Worm (Caenorhabditis elegans) whole organism, L2 larva: Measurements from ENCODE around the gene cyp-13A1.

Experiments used
- C34F6.9 ChIP-seq: fragments of 150-350 bp; optimal IDR thresholded peaks from 2 replicates; lab custom pipeline; 2014; ENCODE audit warnings: missing biosample characterization, missing genetic modification characterization
- F13H6.1 ChIP-seq: sonication (generic microtip); optimal IDR thresholded peaks from 2 replicates; lab custom pipeline; 2016; ENCODE audit warnings: missing genetic modification characterization, missing compliant biosample characterization
- R02D3.7 ChIP-seq: fragments of 150-350 bp; optimal IDR thresholded peaks from 2 replicates; lab custom pipeline; 2014; ENCODE audit warnings: missing biosample characterization, missing genetic modification characterization
- Y55F3AM.14 ChIP-seq: fragments of 200-800 bp; sonication (Bioruptor generic); optimal IDR thresholded peaks from 2 replicates; lab custom pipeline; 2018; ENCODE audit warnings: mild to moderate bottlenecking, missing genetic modification characterization, missing compliant biosample characterization
- ZK546.5 ChIP-seq: sonication (generic microtip); optimal IDR thresholded peaks from 2 replicates; lab custom pipeline; 2017; ENCODE audit warnings: missing biosample characterization, missing genetic modification characterization
- alr-1 ChIP-seq: fragments of 150-350 bp; optimal IDR thresholded peaks from 2 replicates; lab custom pipeline; 2014; ENCODE audit warnings: missing biosample characterization, missing genetic modification characterization
- aly-2 ChIP-seq: fragments of 150-350 bp; optimal IDR thresholded peaks from 2 replicates; lab custom pipeline; 2014; ENCODE audit warnings: missing biosample characterization, missing genetic modification characterization
- ama-1 ChIP-seq: fragments of 150-350 bp; optimal IDR thresholded peaks from 2 replicates; lab custom pipeline; 2018; ENCODE audit warnings: inconsistent platforms
- blmp-1 ChIP-seq: sonication (generic microtip); optimal IDR thresholded peaks from 2 replicates; lab custom pipeline; 2017; ENCODE audit warnings: missing genetic modification characterization, mild to moderate bottlenecking, missing compliant biosample characterization, antibody characterized with exemption, moderate library complexity; ENCODE audit not compliant: insufficient read depth
- ceh-16 ChIP-seq: fragments of 150-350 bp; optimal IDR thresholded peaks from 2 replicates; lab custom pipeline; 2014; ENCODE audit warnings: missing biosample characterization, missing genetic modification characterization
- ceh-82 ChIP-seq: fragments of 150-350 bp; optimal IDR thresholded peaks from 2 replicates; lab custom pipeline; 2014; ENCODE audit warnings: missing biosample characterization, missing genetic modification characterization
- crh-2 ChIP-seq: sonication (generic microtip); optimal IDR thresholded peaks from 2 replicates; lab custom pipeline; 2017; ENCODE audit warnings: missing biosample characterization, missing genetic modification characterization
- dmd-4 ChIP-seq: sonication (generic microtip); optimal IDR thresholded peaks from 2 replicates; lab custom pipeline; 2017; ENCODE audit warnings: missing biosample characterization, missing genetic modification characterization
- egl-27 ChIP-seq: sonication (generic microtip); optimal IDR thresholded peaks from 3 replicates; lab custom pipeline; 2017; ENCODE audit warnings: missing biosample characterization, missing genetic modification reagents, missing genetic modification characterization
- elt-1 ChIP-seq: fragments of 150-350 bp; optimal IDR thresholded peaks from 2 replicates; lab custom pipeline; 2014; ENCODE audit warnings: missing biosample characterization, missing genetic modification characterization
- elt-3 ChIP-seq: sonication (generic microtip); optimal IDR thresholded peaks from 2 replicates; lab custom pipeline; 2017; ENCODE audit warnings: missing biosample characterization, missing genetic modification characterization
- fos-1 ChIP-seq: fragments of 150-350 bp; optimal IDR thresholded peaks from 2 replicates; lab custom pipeline; 2014; ENCODE audit warnings: missing biosample characterization, missing genetic modification characterization
- gmeb-1 ChIP-seq: fragments of 150-350 bp; optimal IDR thresholded peaks from 2 replicates; lab custom pipeline; 2014; ENCODE audit warnings: missing biosample characterization, missing genetic modification characterization
- lin-11 ChIP-seq: fragments of 150-350 bp; sonication (generic microtip); optimal IDR thresholded peaks from 2 replicates; lab custom pipeline; 2014; ENCODE audit warnings: missing biosample characterization, missing genetic modification characterization, inconsistent platforms, mixed read lengths
- lin-13 ChIP-seq: fragments of 150-350 bp; optimal IDR thresholded peaks from 2 replicates; lab custom pipeline; 2014; ENCODE audit warnings: missing biosample characterization, missing genetic modification reagents, missing genetic modification characterization
- lin-39 ChIP-seq: fragments of 150-350 bp; optimal IDR thresholded peaks from 2 replicates; lab custom pipeline; 2014; ENCODE audit warnings: missing biosample characterization, missing genetic modification reagents, missing genetic modification characterization
- lsy-2 ChIP-seq, 2 experiments: fragments of 150-350 bp in 1 of 2; sonication (generic microtip) in 1 of 2; optimal IDR thresholded peaks; 2 replicates each; lab custom pipeline; 2014 to 2017; ENCODE audit warnings: missing biosample characterization in 2 of 2, missing genetic modification characterization in 2 of 2
- mab-5 ChIP-seq: fragments of 150-350 bp; optimal IDR thresholded peaks from 2 replicates; lab custom pipeline; 2014; ENCODE audit warnings: missing biosample characterization, missing genetic modification characterization
- mbf-1 ChIP-seq: sonication (generic microtip); optimal IDR thresholded peaks from 2 replicates; lab custom pipeline; 2017; ENCODE audit warnings: missing biosample characterization, missing genetic modification characterization
- mdl-1 ChIP-seq, 2 experiments: fragments of 150-350 bp in 1 of 2; sonication (generic microtip) in 1 of 2; optimal IDR thresholded peaks; 2 replicates each; lab custom pipeline; 2017; ENCODE audit warnings: missing biosample characterization in 2 of 2, missing genetic modification characterization in 2 of 2
- nhr-10 ChIP-seq: sonication (generic microtip); optimal IDR thresholded peaks from 2 replicates; lab custom pipeline; 2017; ENCODE audit warnings: missing biosample characterization, missing genetic modification characterization
- nhr-11 ChIP-seq: fragments of 150-350 bp; optimal IDR thresholded peaks from 2 replicates; lab custom pipeline; 2014; ENCODE audit warnings: missing biosample characterization, missing genetic modification characterization
- nhr-12 ChIP-seq: fragments of 150-350 bp; optimal IDR thresholded peaks from 2 replicates; lab custom pipeline; 2014; ENCODE audit warnings: missing biosample characterization, missing genetic modification characterization
- nhr-129 ChIP-seq: fragments of 150-350 bp; optimal IDR thresholded peaks from 2 replicates; lab custom pipeline; 2014; ENCODE audit warnings: missing biosample characterization, missing genetic modification characterization
- nhr-21 ChIP-seq: fragments of 150-350 bp; optimal IDR thresholded peaks from 2 replicates; lab custom pipeline; 2014; ENCODE audit warnings: missing biosample characterization, missing genetic modification characterization
- nhr-23 ChIP-seq: fragments of 150-350 bp; optimal IDR thresholded peaks from 2 replicates; lab custom pipeline; 2014; ENCODE audit warnings: missing biosample characterization, missing genetic modification reagents, missing genetic modification characterization
- nhr-237 ChIP-seq: fragments of 150-350 bp; optimal IDR thresholded peaks from 2 replicates; lab custom pipeline; 2014; ENCODE audit warnings: missing biosample characterization, missing genetic modification characterization
- nhr-25 ChIP-seq: fragments of 150-350 bp; sonication (generic microtip); optimal IDR thresholded peaks from 3 replicates; lab custom pipeline; 2014; ENCODE audit warnings: missing biosample characterization, missing genetic modification characterization
- nhr-6 ChIP-seq: fragments of 150-350 bp; optimal IDR thresholded peaks from 2 replicates; lab custom pipeline; 2014; ENCODE audit warnings: missing biosample characterization, missing genetic modification characterization
- nhr-77 ChIP-seq: fragments of 150-350 bp; optimal IDR thresholded peaks from 2 replicates; lab custom pipeline; 2014; ENCODE audit warnings: missing biosample characterization, missing genetic modification characterization
- peb-1 ChIP-seq: fragments of 150-350 bp; optimal IDR thresholded peaks from 2 replicates; lab custom pipeline; 2014; ENCODE audit warnings: missing biosample characterization, missing genetic modification characterization
- sem-4 ChIP-seq: fragments of 150-350 bp; optimal IDR thresholded peaks from 2 replicates; lab custom pipeline; 2014; ENCODE audit warnings: missing biosample characterization, missing genetic modification reagents, missing genetic modification characterization
- skn-1 ChIP-seq: sonication (generic microtip); optimal IDR thresholded peaks from 2 replicates; lab custom pipeline; 2017; ENCODE audit warnings: missing biosample characterization, missing genetic modification characterization
- sma-3 ChIP-seq: sonication (generic microtip); optimal IDR thresholded peaks from 2 replicates; lab custom pipeline; 2016; ENCODE audit warnings: missing genetic modification reagents, missing genetic modification characterization, missing compliant biosample characterization
- sma-9 ChIP-seq, 2 experiments: fragments of 150-350 bp in 1 of 2; sonication (generic microtip) in 1 of 2; optimal IDR thresholded peaks; 2 replicates each; lab custom pipeline; 2014 to 2016; ENCODE audit warnings: missing genetic modification characterization in 2 of 2, mild to moderate bottlenecking in 1 of 2, missing biosample characterization in 1 of 2, missing compliant biosample characterization in 1 of 2, missing genetic modification reagents in 1 of 2, moderate library complexity in 1 of 2
- snpc-4 ChIP-seq: fragments of 150-350 bp; optimal IDR thresholded peaks from 2 replicates; lab custom pipeline; 2014; ENCODE audit warnings: missing biosample characterization, missing genetic modification characterization
- unc-39 ChIP-seq: fragments of 150-350 bp; optimal IDR thresholded peaks from 2 replicates; lab custom pipeline; 2014; ENCODE audit warnings: missing biosample characterization, missing genetic modification characterization
- unc-55 ChIP-seq: fragments of 150-350 bp; sonication (generic microtip); optimal IDR thresholded peaks from 3 replicates; lab custom pipeline; 2014; ENCODE audit warnings: missing biosample characterization, missing genetic modification reagents, missing genetic modification characterization
- unc-62 ChIP-seq: fragments of 150-350 bp; optimal IDR thresholded peaks from 2 replicates; lab custom pipeline; 2014; ENCODE audit warnings: missing biosample characterization, missing genetic modification reagents, missing genetic modification characterization
- zag-1 ChIP-seq: fragments of 150-350 bp; optimal IDR thresholded peaks from 2 replicates; lab custom pipeline; 2014; ENCODE audit warnings: missing biosample characterization, missing genetic modification characterization
- ztf-1 ChIP-seq: fragments of 200-800 bp; sonication (Bioruptor generic); conservative IDR thresholded peaks from 2 replicates; pipeline ENCODE4 v1.3.6; 2022; ENCODE audit warnings: missing genetic modification characterization, missing compliant biosample characterization
- ztf-11 ChIP-seq: sonication (generic microtip); optimal IDR thresholded peaks from 2 replicates; lab custom pipeline; 2017; ENCODE audit warnings: missing biosample characterization, missing genetic modification characterization
- ztf-4 ChIP-seq: fragments of 150-350 bp; optimal IDR thresholded peaks from 2 replicates; lab custom pipeline; 2014; ENCODE audit warnings: missing biosample characterization, missing genetic modification characterization

The cyp-13A1 gene

DNA sequence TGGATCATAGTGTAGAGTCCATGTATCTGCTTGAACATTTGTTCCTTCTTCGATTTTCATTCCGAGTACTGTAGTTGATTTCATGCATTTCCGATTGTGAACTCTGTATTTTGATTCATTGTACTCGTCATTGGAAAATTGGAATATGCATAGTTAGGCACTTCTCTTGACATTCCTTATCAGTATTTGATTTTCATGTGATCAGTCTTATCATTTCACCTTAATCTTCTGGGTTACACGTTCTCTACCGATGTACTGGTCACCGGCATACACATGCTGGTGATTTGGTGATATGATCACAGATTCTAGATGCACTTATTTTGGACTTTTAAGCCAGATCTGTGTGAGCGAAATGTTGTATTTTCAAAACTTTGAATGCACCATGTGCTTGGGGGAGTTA, 9.4 kb upstream of the cyp-13A1 start:
- no peak for TF ChIP-seq dmd-4 (tag; lab: Kevin White, UChicago)
- TF ChIP-seq lsy-2 (tag; optimal IDR thresholded peaks at IDR 0.05; lab: Kevin White, UChicago) = peak in 1 of 2 experiments; percentile 21
- TF ChIP-seq nhr-21 (tag; lab: Kevin White, UChicago) = peak; percentile 41
- TF ChIP-seq F13H6.1 (tag; lab: Kevin White, UChicago) = peak; percentile 73
- no peak for TF ChIP-seq nhr-10 (tag; lab: Kevin White, UChicago)
- TF ChIP-seq sem-4 (tag; lab: Kevin White, UChicago) = no peak
- peak; percentile 94 for TF ChIP-seq sma-9 (GFP tag; optimal IDR thresholded peaks at IDR 0.05; lab: Kevin White, UChicago)
- no peak for TF ChIP-seq sma-9 (tag; optimal IDR thresholded peaks at IDR 0.05; lab: Kevin White, UChicago)
- peak; percentile 48 for TF ChIP-seq gmeb-1 (tag; lab: Kevin White, UChicago)
- peak; percentile 16 for TF ChIP-seq nhr-129 (tag; lab: Kevin White, UChicago)
- TF ChIP-seq mdl-1 (tag; optimal IDR thresholded peaks at IDR 0.05; lab: Kevin White, UChicago) = peak in 1 of 2 experiments; percentile 43
- no peak for TF ChIP-seq ztf-4
- no peak for TF ChIP-seq lin-39 (tag; lab: Kevin White, UChicago)
- TF ChIP-seq sma-3 (GFP tag; lab: Kevin White, UChicago) = peak; percentile 44
- TF ChIP-seq crh-2 (tag; lab: Kevin White, UChicago) = peak; percentile 70
- TF ChIP-seq lin-13 (GFP tag; lab: Kevin White, UChicago) = no peak
- TF ChIP-seq fos-1 (tag; lab: Kevin White, UChicago) = peak; percentile 97

DNA sequence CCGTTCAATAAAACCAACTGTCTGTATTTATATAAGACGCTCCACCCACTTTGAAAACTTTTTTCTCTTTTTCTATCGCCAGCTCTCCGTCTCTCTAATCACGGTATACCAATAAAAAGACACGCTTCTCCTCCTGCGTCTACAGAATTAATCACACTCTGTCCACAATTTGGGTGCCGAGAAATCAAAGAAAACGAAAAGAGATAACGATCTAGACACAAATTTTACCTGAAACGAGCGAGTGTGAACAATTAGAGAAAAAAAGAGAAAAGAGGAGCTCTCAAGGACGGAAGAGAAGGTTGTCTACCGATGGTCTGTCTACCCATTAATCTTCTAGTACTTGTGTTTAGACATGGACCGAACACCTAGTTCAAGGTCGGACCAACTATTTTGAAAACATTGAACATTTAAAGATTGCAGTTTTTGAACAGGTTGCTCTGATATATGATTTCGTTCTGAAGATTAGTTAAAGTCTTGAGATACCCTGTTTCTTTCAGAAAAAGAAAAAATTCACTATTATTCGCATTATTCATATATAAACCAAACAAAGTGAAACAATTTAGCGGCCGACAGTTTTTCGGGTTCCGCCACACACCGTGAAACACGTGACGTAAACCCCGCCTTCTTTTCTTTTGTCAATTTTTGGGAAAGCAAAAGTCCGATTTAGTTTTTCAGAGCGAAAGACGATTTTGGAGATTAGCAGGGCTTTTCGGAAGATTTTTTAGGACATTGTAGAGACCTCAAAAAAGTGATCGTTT, 5.8 kb upstream of the cyp-13A1 start, which contains the start of gene cyp-13A2:
cyp-13A2 (minus strand) TSS at position 235 of the 758 bp plus-strand sequence.
- TF ChIP-seq mdl-1 (tag; optimal IDR thresholded peaks at IDR 0.05; lab: Kevin White, UChicago) (peak in 1 of 2 experiments; percentile 68), skn-1 (no peak), nhr-6 (tag; lab: Kevin White, UChicago) (peak; percentile 20), mbf-1 (tag; lab: Kevin White, UChicago) (no peak), nhr-12 (no peak), zag-1 (no peak), crh-2 (tag; lab: Kevin White, UChicago) (peak; percentile 73), elt-1 (tag; lab: Kevin White, UChicago) (peak; percentile 35), nhr-10 (tag; lab: Kevin White, UChicago) (no peak), ztf-11 (no peak), nhr-21 (tag; lab: Kevin White, UChicago) (peak; percentile 67), blmp-1 (tag; lab: Kevin White, UChicago) (peak; percentile 86), sma-3 (GFP tag; lab: Kevin White, UChicago) (peak; percentile 73), lin-39 (tag; lab: Kevin White, UChicago) (no peak), elt-3 (tag; lab: Kevin White, UChicago) (no peak), nhr-129 (tag; lab: Kevin White, UChicago) (peak; percentile 48), F13H6.1 (tag; lab: Kevin White, UChicago) (peak; percentile 80), unc-39 (tag; lab: Kevin White, UChicago) (no peak), ama-1 (lab: Kevin White, UChicago) (no peak), egl-27 (peak; percentile 83), ceh-16 (tag; lab: Kevin White, UChicago) (peak; percentile 88), peb-1 (tag; lab: Kevin White, UChicago) (no peak), gmeb-1 (tag; lab: Kevin White, UChicago) (peak; percentile 11), sma-9 (GFP tag; optimal IDR thresholded peaks at IDR 0.05; lab: Kevin White, UChicago) (peak; percentile 92), sma-9 (tag; optimal IDR thresholded peaks at IDR 0.05; lab: Kevin White, UChicago) (no peak), nhr-25 (peak; percentile 85), Y55F3AM.14 (GFP tag; lab: Kevin White, UChicago) (no peak), alr-1 (no peak), dmd-4 (tag; lab: Kevin White, UChicago) (no peak), fos-1 (tag; lab: Kevin White, UChicago) (peak; percentile 89), nhr-23 (no peak), mab-5 (tag; lab: Kevin White, UChicago) (no peak), lin-11 (tag; lab: Kevin White, UChicago) (no peak), nhr-77 (no peak), lsy-2 (tag; optimal IDR thresholded peaks at IDR 0.05; lab: Kevin White, UChicago) (peak in 1 of 2 experiments; percentile 52), snpc-4 (tag; lab: Kevin White, UChicago) (peak; percentile 95), unc-62 (GFP tag; lab: Kevin White, UChicago) (no peak), R02D3.7 (tag; lab: Kevin White, UChicago) (no peak), ZK546.5 (no peak), ztf-1 (GFP tag; lab: Robert Waterston, UW) (no peak), nhr-237 (tag; lab: Kevin White, UChicago) (no peak), nhr-11 (tag; lab: Kevin White, UChicago) (no peak), sem-4 (tag; lab: Kevin White, UChicago) (peak; percentile 47), unc-55 (GFP tag; lab: Kevin White, UChicago) (peak; percentile 45), ceh-82 (tag; lab: Kevin White, UChicago) (no peak), aly-2 (tag; lab: Kevin White, UChicago) (no peak), C34F6.9 (tag; lab: Kevin White, UChicago) (peak; percentile 25), lin-13 (GFP tag; lab: Kevin White, UChicago) (no peak)
